Fruit fly (Drosophila melanogaster): ENCODE measurements around the gene tin.

tin gene

dm6 chr3R:21365262-21365661 is 13.5 kb upstream of the tin start (continued):
- TF ChIP-seq grau (tag; optimal IDR thresholded peaks at IDR 0.05) (peak; percentile 100), CkIIα-i1 (GFP tag; IDR thresholded peaks at IDR 0.05) (no peak), Dip2 (GFP tag; IDR thresholded peaks at IDR 0.05) (peak; percentile 73), lab (GFP tag; optimal IDR thresholded peaks at IDR 0.05) (peak; percentile 95), CrebB (tag; optimal IDR thresholded peaks at IDR 0.05) (peak; percentile 89), CG14860 (GFP tag; IDR thresholded peaks at IDR 0.05; ENCODE audit: partially characterized antibody) (no peak), grn (GFP tag; optimal IDR thresholded peaks at IDR 0.05) (no peak), sisA (GFP tag; IDR thresholded peaks at IDR 0.05) (peak; percentile 94), HLH4C (GFP tag; IDR thresholded peaks at IDR 0.05; ENCODE audit: partially characterized antibody) (no peak), CG10274 (GFP tag; optimal IDR thresholded peaks at IDR 0.05) (peak; percentile 84), CG33213 (GFP tag; optimal IDR thresholded peaks at IDR 0.05) (peak; percentile 86), slp2 (GFP tag; optimal IDR thresholded peaks at IDR 0.05) (peak; percentile 87), Dll (GFP tag; IDR thresholded peaks at IDR 0.05; ENCODE audit: partially characterized antibody) (no peak), CG4404 (GFP tag; IDR thresholded peaks at IDR 0.05) (peak; percentile 97), CG4282 (GFP tag; optimal IDR thresholded peaks at IDR 0.05) (peak; percentile 76), CG30431 (GFP tag; optimal IDR thresholded peaks at IDR 0.05) (peak; percentile 92), CG2712 (tag; optimal IDR thresholded peaks at IDR 0.05) (peak; percentile 97), run (tag; optimal IDR thresholded peaks at IDR 0.05) (no peak), CG15073 (GFP tag; optimal IDR thresholded peaks at IDR 0.05) (peak; percentile 75), CG34224 (GFP tag; IDR thresholded peaks at IDR 0.05; ENCODE audit: partially characterized antibody) (no peak), ATbp (GFP tag; optimal IDR thresholded peaks at IDR 0.05) (peak; percentile 87), CG3407 (GFP tag; optimal IDR thresholded peaks at IDR 0.05) (peak; percentile 82), wor (GFP tag; IDR thresholded peaks at IDR 0.05) (peak; percentile 91), knrl (GFP tag; IDR thresholded peaks at IDR 0.05; ENCODE audit: partially characterized antibody) (0 out of 3 replicates have a peak, but pooled peaks have one; percentile 40), scrt (GFP tag; optimal IDR thresholded peaks at IDR 0.05) (peak; percentile 87), gro (GFP tag; optimal IDR thresholded peaks at IDR 0.05) (peak; percentile 93), lbe (GFP tag; optimal IDR thresholded peaks at IDR 0.05) (peak; percentile 92), CG12659 (GFP tag; optimal IDR thresholded peaks at IDR 0.05) (peak; percentile 97), CG7556 (GFP tag; optimal IDR thresholded peaks at IDR 0.05) (peak; percentile 94), CG5180 (GFP tag; optimal IDR thresholded peaks at IDR 0.05) (peak; percentile 81), CG9876 (GFP tag; optimal IDR thresholded peaks at IDR 0.05) (peak; percentile 93), esg (GFP tag; conservative IDR thresholded peaks at IDR 0.05) (peak; percentile 93), CG9727 (GFP tag; optimal IDR thresholded peaks at IDR 0.05) (peak; percentile 93), ftz-f1 (GFP tag; optimal IDR thresholded peaks at IDR 0.05) (peak; percentile 72), CG7963 (GFP tag; IDR thresholded peaks at IDR 0.05; ENCODE audit: partially characterized antibody) (no peak), phol (tag; optimal IDR thresholded peaks at IDR 0.05) (peak; percentile 99), row (GFP tag; IDR thresholded peaks at IDR 0.05) (peak; percentile 99), CG31441 (GFP tag; IDR thresholded peaks at IDR 0.05) (no peak; the same call in 1 of the 2 replicates), pb (GFP tag; optimal IDR thresholded peaks at IDR 0.05) (peak; percentile 84), al (GFP tag; IDR thresholded peaks at IDR 0.05) (peak; percentile 94), CG15269 (tag; optimal IDR thresholded peaks at IDR 0.05) (peak; percentile 96), D (optimal IDR thresholded peaks at IDR 0.05) (no peak), D (GFP tag; optimal IDR thresholded peaks at IDR 0.05) (peak; percentile 90), ranshi (GFP tag; IDR thresholded peaks at IDR 0.05) (peak; percentile 92), CG11504 (tag; optimal IDR thresholded peaks at IDR 0.05) (peak; percentile 94), Atf6 (GFP tag; IDR thresholded peaks at IDR 0.05) (peak; percentile 95), CG7786 (GFP tag; optimal IDR thresholded peaks at IDR 0.05) (peak; percentile 92), Sox100B (GFP tag; optimal IDR thresholded peaks at IDR 0.05) (peak; percentile 94), CG6813 (GFP tag; optimal IDR thresholded peaks at IDR 0.05) (peak; percentile 71), z (GFP tag; IDR thresholded peaks at IDR 0.05) (no peak), CG2202 (tag; optimal IDR thresholded peaks at IDR 0.05) (peak; percentile 81)

Data from whole organism, embryonic.